Worm (Caenorhabditis elegans): ENCODE measurements around the gene dpy-28.
A peak's percentile ranks its signal among the peaks of the same experiment; 100 is the strongest.

dpy-28 gene

DNA sequence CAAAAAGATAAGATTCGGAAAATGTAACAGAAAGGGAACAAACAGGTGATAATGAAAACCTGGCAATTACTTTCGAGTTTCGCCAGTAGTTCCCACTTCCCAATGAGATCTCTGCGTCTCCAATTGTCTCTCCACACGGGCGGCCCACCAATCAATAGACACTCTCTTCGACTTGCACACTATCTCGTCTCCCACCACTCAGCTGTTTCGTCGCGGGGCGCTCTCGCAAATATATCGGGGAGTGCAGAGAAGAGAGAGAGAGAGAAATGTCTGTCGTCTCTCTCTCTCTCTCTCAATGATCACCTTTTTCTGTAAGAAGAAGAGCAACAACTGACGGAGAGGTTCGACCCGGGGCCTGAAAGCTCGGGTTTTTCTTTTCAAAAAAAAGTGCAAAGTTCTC, 42.8 kb upstream of the dpy-28 start (continued):
- TF ChIP-seq ztf-6 (GFP tag; IDR thresholded peaks at IDR 0.05), result no peak
- no peak for TF ChIP-seq tbx-9 (tag; optimal IDR thresholded peaks at IDR 0.05; ENCODE audit: borderline replicate concordance)
- peak; percentile 48; the same call in 1 of the 2 replicates for TF ChIP-seq madf-6 (GFP tag; IDR thresholded peaks at IDR 0.05)
- TF ChIP-seq F23B12.7 (tag; optimal IDR thresholded peaks at IDR 0.05; ENCODE audit: insufficient read depth), result no peak
- TF ChIP-seq atf-7 (tag; optimal IDR thresholded peaks at IDR 0.05), result peak; percentile 80
- peak; percentile 54 for TF ChIP-seq ztf-22 (GFP tag; optimal IDR thresholded peaks at IDR 0.05)
- TF ChIP-seq attf-5 (GFP tag; optimal IDR thresholded peaks at IDR 0.05), result peak; percentile 81
- TF ChIP-seq ztf-18 (tag; optimal IDR thresholded peaks at IDR 0.05), result peak; percentile 44
- no peak for TF ChIP-seq nhr-27 (tag; optimal IDR thresholded peaks at IDR 0.05)
- TF ChIP-seq rec-8 (tag; optimal IDR thresholded peaks at IDR 0.05), result no peak
- peak; percentile 17 for TF ChIP-seq efl-1 (GFP tag; optimal IDR thresholded peaks at IDR 0.05)
- 0 out of 2 replicates have a peak, but pooled peaks have one; percentile 7 for TF ChIP-seq hsf-1 (GFP tag; IDR thresholded peaks at IDR 0.05)
- peak; percentile 68; the same call in 1 of the 2 replicates for TF ChIP-seq C06A6.2 (GFP tag; conservative IDR thresholded peaks at IDR 0.05)
- TF ChIP-seq Y56A3A.18 (GFP tag; IDR thresholded peaks at IDR 0.05), result 0 out of 2 replicates have a peak, but pooled peaks have one; percentile 19
- no peak for TF ChIP-seq madf-3 (GFP tag; IDR thresholded peaks at IDR 0.05)
- no peak for TF ChIP-seq egl-18 (GFP tag; IDR thresholded peaks at IDR 0.05)
- peak; percentile 62 for TF ChIP-seq lin-54 (GFP tag; optimal IDR thresholded peaks at IDR 0.05)
- TF ChIP-seq ztf-26 (tag; optimal IDR thresholded peaks at IDR 0.05), result peak; percentile 59
- peak; percentile 83 for TF ChIP-seq somi-1 (GFP tag; optimal IDR thresholded peaks at IDR 0.05)
- no peak for TF ChIP-seq lag-1 (GFP tag; IDR thresholded peaks at IDR 0.05)
- peak; percentile 72 for TF ChIP-seq mcd-1 (GFP tag; IDR thresholded peaks at IDR 0.05)
- TF ChIP-seq Y79H2A.3 (GFP tag; conservative IDR thresholded peaks at IDR 0.05), result no peak
- peak; percentile 71; the same call in 1 of the 2 replicates for TF ChIP-seq K11D2.4 (GFP tag; IDR thresholded peaks at IDR 0.05)
- no peak for TF ChIP-seq Y53G8AR.9 (GFP tag; conservative IDR thresholded peaks at IDR 0.05)
- TF ChIP-seq nfyb-1 (GFP tag; IDR thresholded peaks at IDR 0.05), result peak; percentile 86
- TF ChIP-seq unc-130 (GFP tag; optimal IDR thresholded peaks at IDR 0.05), result no peak
- TF ChIP-seq lin-35 (GFP tag; optimal IDR thresholded peaks at IDR 0.05), result peak in 1 of 3 experiments; percentile 63
- TF ChIP-seq nfya-2 (GFP tag; IDR thresholded peaks at IDR 0.05), result no peak

DNA sequence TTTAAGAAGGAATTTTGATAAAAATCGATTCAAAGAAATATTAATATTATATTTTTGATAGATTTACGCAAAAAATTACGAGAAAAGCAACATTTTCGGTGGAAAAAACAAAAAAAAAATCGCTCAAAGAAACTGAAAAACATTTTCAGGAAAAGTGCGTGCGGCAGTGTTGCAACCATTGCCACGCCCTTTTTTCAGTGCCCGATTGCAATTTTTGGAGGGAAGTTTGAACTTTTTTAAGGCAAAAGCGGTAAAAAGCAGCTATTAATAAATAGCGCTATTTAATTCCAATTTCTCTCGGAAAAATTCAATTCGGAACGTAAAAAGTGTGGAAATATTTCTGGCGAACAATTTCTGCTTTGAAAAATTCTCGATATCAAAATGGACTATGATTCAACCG, 41.9 kb upstream of the dpy-28 start:
- TF ChIP-seq ztf-25 (GFP tag; IDR thresholded peaks at IDR 0.05) (no peak), gei-17 (GFP tag; optimal IDR thresholded peaks at IDR 0.05) (no peak), F57A8.1 (GFP tag; optimal IDR thresholded peaks at IDR 0.05) (no peak), dox-1 (GFP tag; IDR thresholded peaks at IDR 0.05) (no peak), ceh-100 (GFP tag; IDR thresholded peaks at IDR 0.05) (peak; percentile 35; the same call in 1 of the 2 replicates), lsl-1 (GFP tag; optimal IDR thresholded peaks at IDR 0.05) (peak; percentile 18), dpl-1 (GFP tag; optimal IDR thresholded peaks at IDR 0.05) (peak; percentile 39), snpc-1.3 (tag; optimal IDR thresholded peaks at IDR 0.05; ENCODE audit: insufficient read depth) (no peak), hlh-26 (GFP tag; conservative IDR thresholded peaks at IDR 0.05) (no peak), ceh-58 (GFP tag; IDR thresholded peaks at IDR 0.05) (no peak), pbrm-1 (GFP tag; IDR thresholded peaks at IDR 0.05) (no peak), D2030.7 (GFP tag; IDR thresholded peaks at IDR 0.05) (no peak), T07F8.4 (tag; optimal IDR thresholded peaks at IDR 0.05) (no peak), lin-54 (GFP tag; optimal IDR thresholded peaks at IDR 0.05) (peak; percentile 46), ekl-4 (GFP tag; IDR thresholded peaks at IDR 0.05) (no peak), nhr-179 (tag; optimal IDR thresholded peaks at IDR 0.05) (no peak), F33H1.4 (GFP tag; IDR thresholded peaks at IDR 0.05) (0 out of 2 replicates have a peak, but pooled peaks have one; percentile 7), efl-1 (GFP tag; optimal IDR thresholded peaks at IDR 0.05) (peak; percentile 47)
